Worm (Caenorhabditis elegans) whole organism, young adult: Measurements from ENCODE around the gene lido-6.

ENCODE experiments used
- B0336.3 ChIP-seq: fragments of 200-800 bp; sonication (Bioruptor generic); IDR thresholded peaks from 2 replicates; pipeline ENCODE4 v1.3.6; 2022; ENCODE audit warnings: missing genetic modification characterization, missing compliant biosample characterization
- C06A6.2 ChIP-seq: fragments of 200-800 bp; sonication (Bioruptor generic); conservative IDR thresholded peaks from 2 replicates; pipeline ENCODE4 v1.3.6; 2022; ENCODE audit warnings: missing genetic modification characterization, missing compliant biosample characterization
- F37B4.10 ChIP-seq: fragments of 200-800 bp; sonication (Bioruptor generic); IDR thresholded peaks from 2 replicates; pipeline ENCODE4 v1.3.6; 2022; ENCODE audit warnings: missing genetic modification characterization, missing compliant biosample characterization
- atf-7 ChIP-seq: sonication (generic microtip); optimal IDR thresholded peaks from 2 replicates; lab custom pipeline; 2017; ENCODE audit warnings: mild to moderate bottlenecking, missing genetic modification characterization, missing compliant biosample characterization
- bed-2 ChIP-seq: fragments of 200-800 bp; sonication (Bioruptor generic); IDR thresholded peaks from 2 replicates; pipeline ENCODE4 v1.3.6; 2022; ENCODE audit warnings: missing genetic modification reagents, missing genetic modification characterization, missing compliant biosample characterization
- ceh-79 ChIP-seq: sonication (generic microtip); optimal IDR thresholded peaks from 2 replicates; lab custom pipeline; 2017; ENCODE audit warnings: mild to moderate bottlenecking, missing genetic modification characterization, missing compliant biosample characterization
- ceh-91 ChIP-seq: fragments of 200-800 bp; sonication (Bioruptor generic); IDR thresholded peaks from 2 replicates; pipeline ENCODE4 v1.3.6; 2022; ENCODE audit warnings: missing genetic modification reagents, missing genetic modification characterization, missing compliant biosample characterization
- die-1 ChIP-seq: sonication (generic microtip); optimal IDR thresholded peaks from 2 replicates; lab custom pipeline; 2016; ENCODE audit warnings: missing genotype, mild to moderate bottlenecking, missing genetic modification characterization, missing compliant biosample characterization
- dox-1 ChIP-seq: fragments of 200-800 bp; sonication (Bioruptor generic); IDR thresholded peaks from 2 replicates; pipeline ENCODE4 v1.3.6; 2022; ENCODE audit warnings: missing genetic modification reagents, missing genetic modification characterization, missing compliant biosample characterization
- dpff-1 ChIP-seq: sonication (generic microtip); optimal IDR thresholded peaks from 2 replicates; lab custom pipeline; 2017; ENCODE audit warnings: mild to moderate bottlenecking, missing genetic modification characterization, missing compliant biosample characterization
- him-1 ChIP-seq: sonication (generic microtip); optimal IDR thresholded peaks from 2 replicates; lab custom pipeline; 2016; ENCODE audit warnings: missing genotype, missing genetic modification reagents, missing genetic modification characterization, missing compliant biosample characterization
- hlh-12 ChIP-seq: sonication (generic microtip); optimal IDR thresholded peaks from 2 replicates; lab custom pipeline; 2016; ENCODE audit warnings: missing genetic modification characterization, missing compliant biosample characterization
- lin-26 ChIP-seq: fragments of 200-800 bp; sonication (Bioruptor generic); IDR thresholded peaks from 2 replicates; pipeline ENCODE4 v1.3.6; 2022; ENCODE audit warnings: missing genetic modification reagents, missing genetic modification characterization, missing compliant biosample characterization
- mcd-1 ChIP-seq: fragments of 200-800 bp; sonication (Bioruptor generic); IDR thresholded peaks from 2 replicates; pipeline ENCODE4 v1.3.6; 2022; ENCODE audit warnings: missing genetic modification reagents, missing genetic modification characterization, missing compliant biosample characterization
- pha-4 ChIP-seq: fragments of 150-350 bp; sonication (generic microtip); optimal IDR thresholded peaks from 2 replicates; lab custom pipeline; 2014; ENCODE audit warnings: missing biosample characterization, missing genetic modification reagents, missing genetic modification characterization
- snpc-1.1 ChIP-seq: sonication (generic microtip); optimal IDR thresholded peaks from 2 replicates; lab custom pipeline; 2017; ENCODE audit warnings: missing genetic modification characterization, mild to moderate bottlenecking, missing compliant biosample characterization, antibody characterized with exemption, moderate library complexity, missing genotype, missing genetic modification reagents; ENCODE audit not compliant: insufficient read depth
- snpc-1.3 ChIP-seq: sonication (generic microtip); optimal IDR thresholded peaks from 2 replicates; lab custom pipeline; 2017; ENCODE audit warnings: missing genetic modification characterization, mild to moderate bottlenecking, missing compliant biosample characterization, antibody characterized with exemption, moderate library complexity, missing genotype, missing genetic modification reagents; ENCODE audit not compliant: insufficient read depth
- snpc-4 ChIP-seq, 5 experiments: fragments of 150-350 bp in 1 of 5; sonication (generic microtip) in 4 of 5; optimal IDR thresholded peaks; 2 replicates each; lab custom pipeline; 2014 to 2018; ENCODE audit warnings: missing genetic modification characterization in 5 of 5, missing biosample characterization in 3 of 5, antibody characterized with exemption in 2 of 5, mild to moderate bottlenecking in 2 of 5, missing compliant biosample characterization in 2 of 5, missing genotype in 2 of 5, moderate library complexity in 2 of 5, missing genetic modification reagents in 1 of 5
- tlf-1 ChIP-seq: fragments of 200-800 bp; sonication (Bioruptor generic); optimal IDR thresholded peaks from 2 replicates; lab custom pipeline; 2018; ENCODE audit warnings: mild to moderate bottlenecking, missing genetic modification characterization, missing compliant biosample characterization
- unc-62 ChIP-seq: fragments of 150-350 bp; optimal IDR thresholded peaks from 2 replicates; lab custom pipeline; 2014; ENCODE audit warnings: missing biosample characterization, missing genetic modification reagents, missing genetic modification characterization

lido-6 gene

ce11 chrX:17063749-17064252 is 51.2 kb downstream of the lido-6 start (continued):
- TF ChIP-seq him-1 (tag; lab: Kevin White, UChicago), result no peak
- TF ChIP-seq unc-62 (GFP tag; lab: Kevin White, UChicago), result peak; percentile 40
- TF ChIP-seq snpc-4 (GFP tag; optimal IDR thresholded peaks at IDR 0.05; lab: Kevin White, UChicago), result no peak
- TF ChIP-seq snpc-4 (tag; optimal IDR thresholded peaks at IDR 0.05; lab: Kevin White, UChicago), result peak in 3 of 4 experiments; percentile 0 to 27 (median 20)
- TF ChIP-seq bed-2 (GFP tag; lab: Robert Waterston, UW), result no peak
- peak; percentile 67 for TF ChIP-seq tlf-1 (GFP tag; lab: Kevin White, UChicago)
- TF ChIP-seq die-1 (tag; lab: Kevin White, UChicago), result peak; percentile 16
- TF ChIP-seq F37B4.10 (GFP tag; lab: Robert Waterston, UW), result no peak
- no peak for TF ChIP-seq ceh-79 (tag; lab: Kevin White, UChicago)
- TF ChIP-seq pha-4 (tag; lab: Kevin White, UChicago), result peak; percentile 87
- 0 out of 2 replicates have a peak, but pooled peaks have one; percentile 43 for TF ChIP-seq lin-26 (GFP tag; lab: Robert Waterston, UW)
- TF ChIP-seq snpc-1.3 (tag; lab: Kevin White, UChicago), result no peak
- TF ChIP-seq B0336.3 (GFP tag; lab: Robert Waterston, UW), result peak; percentile 62
- TF ChIP-seq snpc-1.1 (tag; lab: Kevin White, UChicago), result no peak
- peak; percentile 63; the same call in 1 of the 2 replicates for TF ChIP-seq C06A6.2
- TF ChIP-seq mcd-1, result no peak
- TF ChIP-seq dox-1 (GFP tag; lab: Robert Waterston, UW), result peak; percentile 64
- no peak for TF ChIP-seq ceh-91 (GFP tag; lab: Robert Waterston, UW)
- TF ChIP-seq dpff-1, result no peak
- peak; percentile 74 for TF ChIP-seq atf-7 (tag; lab: Kevin White, UChicago)
- TF ChIP-seq hlh-12 (tag; lab: Kevin White, UChicago), result no peak
- TF ChIP-seq, all 124 proteins: peak for 32
